Fruit fly (Drosophila melanogaster): ENCODE data around the gene Sfp24F.

Gene Sfp24F

dm6 chr2L:4448582-4449016 lies 6.7 kb upstream of the Sfp24F start, which contains the start of gene MFS18 (continued):
- TF ChIP-seq Side (GFP tag; optimal IDR thresholded peaks at IDR 0.05): peak; percentile 77
- peak; percentile 89 for TF ChIP-seq Lhr (GFP tag; optimal IDR thresholded peaks at IDR 0.05)
- peak; percentile 38 for TF ChIP-seq pfk (GFP tag; optimal IDR thresholded peaks at IDR 0.05)
- TF ChIP-seq chif (GFP tag; optimal IDR thresholded peaks at IDR 0.05): peak; percentile 80 to 86
- TF ChIP-seq Sox102F (GFP tag; optimal IDR thresholded peaks at IDR 0.05): peak; percentile 97
- peak; percentile 93 for TF ChIP-seq Lim3 (GFP tag; IDR thresholded peaks at IDR 0.05)
- TF ChIP-seq Atf6 (GFP tag; IDR thresholded peaks at IDR 0.05): peak; percentile 99
- TF ChIP-seq bowl (GFP tag; IDR thresholded peaks at IDR 0.05): peak; percentile 96
- peak; percentile 99 for TF ChIP-seq lilli (GFP tag; optimal IDR thresholded peaks at IDR 0.05)
- peak; percentile 47; the same call in 2 of the 3 replicates for TF ChIP-seq vnd (GFP tag; IDR thresholded peaks at IDR 0.05; ENCODE audit: partially characterized antibody)
- TF ChIP-seq tll (GFP tag; optimal IDR thresholded peaks at IDR 0.05): peak in 1 of 2 experiments; percentile 39
- TF ChIP-seq CTCF (GFP tag; optimal IDR thresholded peaks at IDR 0.05): peak; percentile 72
- TF ChIP-seq CG32532 (GFP tag; IDR thresholded peaks at IDR 0.05): peak; percentile 99
- TF ChIP-seq slou (GFP tag; optimal IDR thresholded peaks at IDR 0.05): peak; percentile 98
- TF ChIP-seq CG10366 (GFP tag; IDR thresholded peaks at IDR 0.05): peak; percentile 98
- TF ChIP-seq CG2712 (tag; optimal IDR thresholded peaks at IDR 0.05): peak; percentile 100
- peak; percentile 95 for TF ChIP-seq nerfin-1 (tag; optimal IDR thresholded peaks at IDR 0.05)
- peak; percentile 99 for TF ChIP-seq slbo (GFP tag; IDR thresholded peaks at IDR 0.05)
- peak; percentile 99 for TF ChIP-seq CG10654 (GFP tag; optimal IDR thresholded peaks at IDR 0.05)
- TF ChIP-seq CG10267 (tag; optimal IDR thresholded peaks at IDR 0.05): peak; percentile 98
- TF ChIP-seq ERR (GFP tag; optimal IDR thresholded peaks at IDR 0.05): peak; percentile 57
- peak; percentile 99 for TF ChIP-seq sim (GFP tag; IDR thresholded peaks at IDR 0.05)
- peak; percentile 96 for TF ChIP-seq CG2120 (GFP tag; optimal IDR thresholded peaks at IDR 0.05)
- peak; percentile 98 for TF ChIP-seq CG9932 (GFP tag; IDR thresholded peaks at IDR 0.05)
- TF ChIP-seq CG12391 (tag; optimal IDR thresholded peaks at IDR 0.05): peak; percentile 98
- TF ChIP-seq gsb (GFP tag; IDR thresholded peaks at IDR 0.05): peak; percentile 97
- TF ChIP-seq CG13123 (GFP tag; optimal IDR thresholded peaks at IDR 0.05): peak; percentile 93
- peak; percentile 97 for TF ChIP-seq Camta (GFP tag; optimal IDR thresholded peaks at IDR 0.05)
- TF ChIP-seq CG12299 (tag; optimal IDR thresholded peaks at IDR 0.05): peak; percentile 92
- TF ChIP-seq CG8089 (GFP tag; optimal IDR thresholded peaks at IDR 0.05): peak; percentile 71
- TF ChIP-seq pho (GFP tag; optimal IDR thresholded peaks at IDR 0.05): peak; percentile 87
- TF ChIP-seq CG10979 (tag; optimal IDR thresholded peaks at IDR 0.05): peak; percentile 99
- peak; percentile 98 for TF ChIP-seq bcd (GFP tag; optimal IDR thresholded peaks at IDR 0.05)
- peak; percentile 99 for TF ChIP-seq dmrt99B (tag; optimal IDR thresholded peaks at IDR 0.05)
- peak; percentile 89 for TF ChIP-seq fd3F (GFP tag; optimal IDR thresholded peaks at IDR 0.05)
- TF ChIP-seq chn (GFP tag; optimal IDR thresholded peaks at IDR 0.05): peak; percentile 93
- TF ChIP-seq CG9817 (tag; optimal IDR thresholded peaks at IDR 0.05): peak; percentile 87
- peak; percentile 57 for TF ChIP-seq CG10431 (GFP tag; optimal IDR thresholded peaks at IDR 0.05)
- TF ChIP-seq cg (GFP tag; optimal IDR thresholded peaks at IDR 0.05): no peak
- peak; percentile 96 for TF ChIP-seq klu (GFP tag; IDR thresholded peaks at IDR 0.05)
- TF ChIP-seq B-H2 (GFP tag; optimal IDR thresholded peaks at IDR 0.05): peak; percentile 92
- TF ChIP-seq Hr51 (GFP tag; optimal IDR thresholded peaks at IDR 0.05): peak; percentile 98 to 99
- TF ChIP-seq Drgx (GFP tag; IDR thresholded peaks at IDR 0.05): peak; percentile 99
- TF ChIP-seq CG16813 (GFP tag; IDR thresholded peaks at IDR 0.05; ENCODE audit: partially characterized antibody): peak; percentile 59
- peak; percentile 97 for TF ChIP-seq Sox100B (GFP tag; optimal IDR thresholded peaks at IDR 0.05)
- peak; percentile 99 for TF ChIP-seq CG14441 (GFP tag; IDR thresholded peaks at IDR 0.05)
- TF ChIP-seq CG17802 (tag; optimal IDR thresholded peaks at IDR 0.05): peak; percentile 92
- peak; percentile 99 for TF ChIP-seq wor (GFP tag; IDR thresholded peaks at IDR 0.05)
- TF ChIP-seq eve (GFP tag; optimal IDR thresholded peaks at IDR 0.05): no peak
- TF ChIP-seq CG3407 (GFP tag; optimal IDR thresholded peaks at IDR 0.05): peak; percentile 90
- peak; percentile 88 for TF ChIP-seq HLH54F (GFP tag; optimal IDR thresholded peaks at IDR 0.05)

Measured in whole organism, embryonic.